Worm (Caenorhabditis elegans) whole organism, L3 larva: ENCODE data around the gene F38C2.4.

Source experiments
- R02D3.7 ChIP-seq: fragments of 150-350 bp; optimal IDR thresholded peaks from 2 replicates; lab custom pipeline; 2014; ENCODE audit warnings: missing biosample characterization, missing genetic modification characterization
- ZK546.5 ChIP-seq: sonication (generic microtip); optimal IDR thresholded peaks from 2 replicates; lab custom pipeline; 2017; ENCODE audit warnings: missing biosample characterization, missing genetic modification characterization
- aly-2 ChIP-seq: fragments of 150-350 bp; optimal IDR thresholded peaks from 2 replicates; lab custom pipeline; 2014; ENCODE audit warnings: missing biosample characterization, missing genetic modification characterization
- ama-1 ChIP-seq: fragments of 150-350 bp; optimal IDR thresholded peaks from 2 replicates; lab custom pipeline; 2018
- ceh-82 ChIP-seq: fragments of 150-350 bp; optimal IDR thresholded peaks from 2 replicates; lab custom pipeline; 2014; ENCODE audit warnings: missing biosample characterization, missing genetic modification characterization
- ceh-9 ChIP-seq: sonication (generic microtip); optimal IDR thresholded peaks from 2 replicates; lab custom pipeline; 2018; ENCODE audit warnings: missing biosample characterization, missing genetic modification characterization
- daf-12 ChIP-seq: fragments of 150-350 bp; optimal IDR thresholded peaks from 2 replicates; lab custom pipeline; 2014; ENCODE audit warnings: missing biosample characterization, missing genetic modification reagents, missing genetic modification characterization
- egl-27 ChIP-seq: sonication (generic microtip); optimal IDR thresholded peaks from 4 replicates; lab custom pipeline; 2017; ENCODE audit warnings: missing biosample characterization, missing genetic modification reagents, missing genetic modification characterization
- egl-5 ChIP-seq: fragments of 150-350 bp; optimal IDR thresholded peaks from 2 replicates; lab custom pipeline; 2017; ENCODE audit warnings: missing biosample characterization, missing genetic modification reagents, missing genetic modification characterization, inconsistent platforms
- elt-1 ChIP-seq: fragments of 150-350 bp; optimal IDR thresholded peaks from 2 replicates; lab custom pipeline; 2014; ENCODE audit warnings: missing biosample characterization, missing genetic modification characterization
- elt-3 ChIP-seq, 3 experiments: fragments of 150-350 bp in 1 of 3; sonication (generic microtip) in 2 of 3; optimal IDR thresholded peaks; 2 replicates in 2 of 3; 4 replicates in 1 of 3; lab custom pipeline; 2014 to 2017; ENCODE audit warnings: missing biosample characterization in 3 of 3, missing genetic modification characterization in 3 of 3
- eor-1 ChIP-seq, 2 experiments: fragments of 150-350 bp; optimal IDR thresholded peaks; 2 replicates each; lab custom pipeline; 2014 to 2018; ENCODE audit warnings: missing biosample characterization in 2 of 2, missing genetic modification characterization in 2 of 2
- fkh-10 ChIP-seq: sonication (generic microtip); optimal IDR thresholded peaks from 2 replicates; lab custom pipeline; 2017; ENCODE audit warnings: missing biosample characterization, missing genetic modification reagents, missing genetic modification characterization
- fkh-2 ChIP-seq: fragments of 150-350 bp; optimal IDR thresholded peaks from 2 replicates; lab custom pipeline; 2014; ENCODE audit warnings: missing biosample characterization, missing genetic modification reagents, missing genetic modification characterization
- fos-1 ChIP-seq: fragments of 150-350 bp; optimal IDR thresholded peaks from 2 replicates; lab custom pipeline; 2014; ENCODE audit warnings: missing biosample characterization, missing genetic modification characterization
- jun-1 ChIP-seq: fragments of 150-350 bp; optimal IDR thresholded peaks from 2 replicates; lab custom pipeline; 2014; ENCODE audit warnings: missing biosample characterization, missing genetic modification reagents, missing genetic modification characterization
- lin-39 ChIP-seq: fragments of 150-350 bp; optimal IDR thresholded peaks from 2 replicates; lab custom pipeline; 2018; ENCODE audit warnings: missing biosample characterization, missing genetic modification reagents, missing genetic modification characterization
- lsy-12 ChIP-seq: sonication (generic microtip); optimal IDR thresholded peaks from 2 replicates; lab custom pipeline; 2016; ENCODE audit warnings: mild to moderate bottlenecking, missing genetic modification characterization, missing compliant biosample characterization
- mdl-1 ChIP-seq: fragments of 150-350 bp; optimal IDR thresholded peaks from 2 replicates; lab custom pipeline; 2014; ENCODE audit warnings: missing biosample characterization, missing genetic modification characterization
- mml-1 ChIP-seq: fragments of 150-350 bp; sonication (generic microtip); optimal IDR thresholded peaks from 3 replicates; lab custom pipeline; 2014; ENCODE audit warnings: missing biosample characterization, missing genetic modification characterization
- nfya-1 ChIP-seq: sonication (generic microtip); optimal IDR thresholded peaks from 2 replicates; lab custom pipeline; 2017; ENCODE audit warnings: missing genetic modification characterization, mild to moderate bottlenecking, missing compliant biosample characterization, antibody characterized with exemption, moderate library complexity; ENCODE audit not compliant: insufficient read depth
- nhr-11 ChIP-seq: fragments of 150-350 bp; optimal IDR thresholded peaks from 2 replicates; lab custom pipeline; 2014; ENCODE audit warnings: missing biosample characterization, missing genetic modification characterization
- nhr-12 ChIP-seq: fragments of 150-350 bp; optimal IDR thresholded peaks from 2 replicates; lab custom pipeline; 2014; ENCODE audit warnings: missing biosample characterization, missing genetic modification characterization
- nhr-23 ChIP-seq: fragments of 150-350 bp; optimal IDR thresholded peaks from 2 replicates; lab custom pipeline; 2014; ENCODE audit warnings: missing biosample characterization, missing genetic modification reagents, missing genetic modification characterization
- nhr-25 ChIP-seq: sonication (generic microtip); optimal IDR thresholded peaks from 2 replicates; lab custom pipeline; 2017; ENCODE audit warnings: missing biosample characterization, missing genetic modification characterization
- nhr-28 ChIP-seq: fragments of 150-350 bp; optimal IDR thresholded peaks from 2 replicates; lab custom pipeline; 2014; ENCODE audit warnings: missing biosample characterization, missing genetic modification characterization
- nhr-43 ChIP-seq: sonication (generic microtip); optimal IDR thresholded peaks from 2 replicates; lab custom pipeline; 2016; ENCODE audit warnings: mild to moderate bottlenecking, missing genetic modification characterization, missing compliant biosample characterization; ENCODE audit not compliant: poor library complexity, severe bottlenecking
- nhr-67 ChIP-seq: fragments of 150-350 bp; optimal IDR thresholded peaks from 2 replicates; lab custom pipeline; 2014; ENCODE audit warnings: missing biosample characterization, missing genetic modification characterization
- nhr-76 ChIP-seq: fragments of 150-350 bp; sonication (generic microtip); optimal IDR thresholded peaks from 5 replicates; lab custom pipeline; 2014; ENCODE audit warnings: missing biosample characterization, missing genetic modification characterization
- nhr-77 ChIP-seq: fragments of 150-350 bp; optimal IDR thresholded peaks from 2 replicates; lab custom pipeline; 2014; ENCODE audit warnings: missing biosample characterization, missing genetic modification characterization
- pqm-1 ChIP-seq: fragments of 150-350 bp; optimal IDR thresholded peaks from 2 replicates; lab custom pipeline; 2017; ENCODE audit warnings: missing biosample characterization, missing genetic modification characterization, inconsistent platforms
- sea-2 ChIP-seq: fragments of 150-350 bp; sonication (generic microtip); optimal IDR thresholded peaks from 4 replicates; lab custom pipeline; 2014; ENCODE audit warnings: missing biosample characterization, missing genetic modification reagents, missing genetic modification characterization
- snpc-4 ChIP-seq: fragments of 150-350 bp; optimal IDR thresholded peaks from 2 replicates; lab custom pipeline; 2014; ENCODE audit warnings: missing biosample characterization, missing genetic modification characterization
- unc-62 ChIP-seq: fragments of 150-350 bp; sonication (generic microtip); optimal IDR thresholded peaks from 4 replicates; lab custom pipeline; 2014; ENCODE audit warnings: missing biosample characterization, missing genetic modification reagents, missing genetic modification characterization
- ztf-4 ChIP-seq: fragments of 150-350 bp; optimal IDR thresholded peaks from 2 replicates; lab custom pipeline; 2014; ENCODE audit warnings: missing biosample characterization, missing genetic modification characterization

The F38C2.4 gene

DNA sequence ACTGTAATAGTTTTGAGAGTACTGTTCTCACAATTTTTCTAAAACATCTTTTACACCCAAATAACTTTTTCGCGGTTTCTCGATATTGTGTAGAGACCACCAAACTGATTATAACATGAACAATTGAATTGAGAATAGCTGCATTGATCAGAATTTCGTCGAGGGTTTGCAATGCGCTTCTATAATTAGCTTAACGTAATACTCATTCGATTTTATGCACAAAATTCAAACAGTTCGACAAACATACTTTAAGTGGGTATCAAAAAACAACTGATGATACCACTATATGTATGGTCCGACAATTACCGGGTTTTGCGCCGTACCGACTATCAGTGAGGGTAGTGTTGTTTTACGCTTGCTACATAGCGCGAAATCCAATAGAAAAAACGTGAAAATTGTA, 34.2 kb upstream of the F38C2.4 start:
- TF ChIP-seq daf-12 (tag; lab: Kevin White, UChicago) (no peak), ceh-9 (tag; lab: Kevin White, UChicago) (no peak), nhr-11 (no peak), elt-1 (no peak), nhr-25 (tag; lab: Kevin White, UChicago) (no peak), nhr-28 (tag; lab: Kevin White, UChicago) (no peak), nhr-77 (tag; lab: Kevin White, UChicago) (no peak), snpc-4 (no peak), lsy-12 (no peak), eor-1 (tag; optimal IDR thresholded peaks at IDR 0.05; lab: Kevin White, UChicago) (no peak), R02D3.7 (tag; lab: Kevin White, UChicago) (no peak), sea-2 (GFP tag; lab: Kevin White, UChicago) (no peak), aly-2 (tag; lab: Kevin White, UChicago) (no peak), mdl-1 (no peak), elt-3 (tag; optimal IDR thresholded peaks at IDR 0.05; lab: Kevin White, UChicago) (no peak), nfya-1 (tag; lab: Kevin White, UChicago) (no peak)
- TF ChIP-seq, all 47 proteins: peak for 0

DNA sequence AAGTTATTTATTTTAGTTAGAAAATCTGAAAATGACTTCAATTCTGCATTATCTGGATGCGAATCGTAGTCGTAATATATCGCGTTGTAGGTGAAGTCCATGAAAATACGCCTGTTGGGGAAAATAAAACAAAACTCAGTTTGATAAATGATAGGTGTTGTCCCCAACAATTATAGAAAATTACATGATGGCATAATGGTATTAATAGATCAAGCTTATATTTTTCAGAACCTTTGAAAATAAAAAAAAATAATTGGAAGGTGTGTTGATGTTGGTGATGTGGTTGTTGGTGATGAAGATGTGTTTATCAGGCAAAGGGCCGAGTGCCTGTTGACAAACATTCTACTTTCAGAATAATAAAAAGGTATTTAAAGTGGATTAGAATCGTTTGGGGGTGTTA, 32.5 kb upstream of the F38C2.4 start, which contains the start of gene srw-61:
srw-61 (minus strand) TSS at position 101 of the 400 bp plus-strand sequence.
- TF ChIP-seq ztf-4 (tag; lab: Kevin White, UChicago) (no peak), lin-39 (no peak), egl-5 (tag; lab: Kevin White, UChicago) (no peak), eor-1 (tag; optimal IDR thresholded peaks at IDR 0.05; lab: Kevin White, UChicago) (no peak), fos-1 (tag; lab: Kevin White, UChicago) (no peak), nhr-12 (no peak), nhr-77 (tag; lab: Kevin White, UChicago) (no peak), fkh-2 (no peak), daf-12 (tag; lab: Kevin White, UChicago) (no peak), unc-62 (GFP tag; lab: Kevin White, UChicago) (no peak), ceh-82 (tag; lab: Kevin White, UChicago) (no peak), mml-1 (no peak), ZK546.5 (tag; lab: Kevin White, UChicago) (no peak), pqm-1 (tag; lab: Kevin White, UChicago) (no peak), nhr-43 (tag; lab: Kevin White, UChicago) (no peak), mdl-1 (no peak)
- TF ChIP-seq, all 47 proteins: peak for 0

- TF ChIP-seq jun-1 (tag; lab: Kevin White, UChicago), result no peak
Observed at ce11 chrIV:16247131-16247530, 23.9 kb upstream of the F38C2.4 start, which contains the start of gene F38C2.1. Gene F38C2.1 (plus strand): TSS chrIV:16247431.

DNA sequence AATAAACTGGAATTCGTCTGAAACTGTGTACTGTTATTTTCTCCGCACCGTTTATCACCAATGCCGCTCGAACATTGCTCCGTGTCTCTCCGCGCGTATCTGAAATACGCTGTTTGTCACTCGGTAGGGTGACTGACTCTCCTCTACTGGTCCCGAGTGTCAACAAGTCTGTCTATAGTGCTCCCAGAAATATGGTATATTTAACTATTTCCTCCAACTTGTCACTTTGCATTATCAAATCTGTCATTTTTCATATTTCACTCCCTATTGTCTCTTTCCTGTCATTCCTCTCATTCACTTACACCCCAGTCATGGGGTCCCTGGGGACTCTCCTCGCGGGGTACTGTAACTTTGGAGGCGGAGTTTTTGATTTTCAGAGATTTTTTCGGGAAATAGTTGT, 16.6 kb upstream of the F38C2.4 start, which contains the start of gene hlh-17:
hlh-17 (plus strand) TSS at position 301 of the 400 bp plus-strand sequence.
- TF ChIP-seq jun-1 (tag; lab: Kevin White, UChicago), result no peak
- no peak for TF ChIP-seq elt-3 (tag; optimal IDR thresholded peaks at IDR 0.05; lab: Kevin White, UChicago)
- no peak for TF ChIP-seq egl-27 (tag; lab: Kevin White, UChicago)
- TF ChIP-seq ama-1 (lab: Kevin White, UChicago), result no peak
- TF ChIP-seq ZK546.5 (tag; lab: Kevin White, UChicago), result no peak
- no peak for TF ChIP-seq ceh-82 (tag; lab: Kevin White, UChicago)
- TF ChIP-seq nhr-23 (tag; lab: Kevin White, UChicago), result no peak
- TF ChIP-seq nhr-67 (tag; lab: Kevin White, UChicago), result no peak
- no peak for TF ChIP-seq fkh-10 (GFP tag; lab: Kevin White, UChicago)
- no peak for TF ChIP-seq fos-1 (tag; lab: Kevin White, UChicago)
- no peak for TF ChIP-seq nhr-76 (tag; lab: Kevin White, UChicago)

DNA sequence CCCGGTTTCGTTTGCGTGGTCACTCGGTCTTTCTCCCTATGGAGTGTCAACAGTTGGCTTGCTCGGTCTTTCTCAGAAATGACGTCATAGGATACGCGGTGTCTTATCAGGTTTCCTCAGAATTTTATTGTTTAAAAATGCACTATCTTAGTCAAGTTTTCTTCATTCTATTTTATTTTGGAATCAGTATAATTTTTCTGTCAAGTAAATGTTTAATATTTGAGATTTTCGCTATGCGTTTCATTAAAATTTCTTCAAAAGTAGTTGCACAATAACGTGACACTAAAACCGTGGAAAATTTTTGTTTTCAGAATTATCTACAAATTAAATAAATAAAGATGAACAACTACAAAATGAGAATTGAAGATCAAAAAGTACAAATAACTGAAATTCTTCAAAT, 13.7 kb upstream of the F38C2.4 start, which contains the start of gene hlh-31:
hlh-31 (plus strand) TSS at position 301 of the 400 bp plus-strand sequence.
- TF ChIP-seq egl-5 (tag; lab: Kevin White, UChicago) (no peak), lsy-12 (no peak), pqm-1 (tag; lab: Kevin White, UChicago) (no peak), unc-62 (GFP tag; lab: Kevin White, UChicago) (no peak), aly-2 (tag; lab: Kevin White, UChicago) (no peak), nhr-77 (tag; lab: Kevin White, UChicago) (no peak)
- TF ChIP-seq, all 47 proteins: peak for 0
